Worm (Caenorhabditis elegans) whole organism, L3 larva: Measurements from ENCODE around the gene T10D4.7.

Experiments used
- ZK546.5 ChIP-seq: sonication (generic microtip); optimal IDR thresholded peaks from 2 replicates; lab custom pipeline; 2017; ENCODE audit warnings: missing biosample characterization, missing genetic modification characterization
- aly-2 ChIP-seq: fragments of 150-350 bp; optimal IDR thresholded peaks from 2 replicates; lab custom pipeline; 2014; ENCODE audit warnings: missing biosample characterization, missing genetic modification characterization
- ama-1 ChIP-seq: fragments of 150-350 bp; optimal IDR thresholded peaks from 2 replicates; lab custom pipeline; 2018
- ceh-28 ChIP-seq: fragments of 150-350 bp; optimal IDR thresholded peaks from 2 replicates; lab custom pipeline; 2014; ENCODE audit warnings: missing biosample characterization, missing genetic modification reagents, missing genetic modification characterization
- ceh-82 ChIP-seq: fragments of 150-350 bp; optimal IDR thresholded peaks from 2 replicates; lab custom pipeline; 2014; ENCODE audit warnings: missing biosample characterization, missing genetic modification characterization
- ceh-9 ChIP-seq: sonication (generic microtip); optimal IDR thresholded peaks from 2 replicates; lab custom pipeline; 2018; ENCODE audit warnings: missing biosample characterization, missing genetic modification characterization
- daf-12 ChIP-seq: fragments of 150-350 bp; optimal IDR thresholded peaks from 2 replicates; lab custom pipeline; 2014; ENCODE audit warnings: missing biosample characterization, missing genetic modification reagents, missing genetic modification characterization
- egl-27 ChIP-seq: sonication (generic microtip); optimal IDR thresholded peaks from 4 replicates; lab custom pipeline; 2017; ENCODE audit warnings: missing biosample characterization, missing genetic modification reagents, missing genetic modification characterization
- egl-5 ChIP-seq: fragments of 150-350 bp; optimal IDR thresholded peaks from 2 replicates; lab custom pipeline; 2017; ENCODE audit warnings: missing biosample characterization, missing genetic modification reagents, missing genetic modification characterization, inconsistent platforms
- elt-1 ChIP-seq: fragments of 150-350 bp; optimal IDR thresholded peaks from 2 replicates; lab custom pipeline; 2014; ENCODE audit warnings: missing biosample characterization, missing genetic modification characterization
- elt-2 ChIP-seq: sonication (generic microtip); optimal IDR thresholded peaks from 2 replicates; lab custom pipeline; 2016; ENCODE audit warnings: missing genetic modification reagents, mild to moderate bottlenecking, missing genetic modification characterization, missing compliant biosample characterization
- elt-3 ChIP-seq, 3 experiments: fragments of 150-350 bp in 1 of 3; sonication (generic microtip) in 2 of 3; optimal IDR thresholded peaks; 2 replicates in 2 of 3; 4 replicates in 1 of 3; lab custom pipeline; 2014 to 2017; ENCODE audit warnings: missing biosample characterization in 3 of 3, missing genetic modification characterization in 3 of 3
- eor-1 ChIP-seq, 2 experiments: fragments of 150-350 bp; optimal IDR thresholded peaks; 2 replicates each; lab custom pipeline; 2014 to 2018; ENCODE audit warnings: missing biosample characterization in 2 of 2, missing genetic modification characterization in 2 of 2
- jun-1 ChIP-seq: fragments of 150-350 bp; optimal IDR thresholded peaks from 2 replicates; lab custom pipeline; 2014; ENCODE audit warnings: missing biosample characterization, missing genetic modification reagents, missing genetic modification characterization
- lin-15B ChIP-seq: fragments of 150-350 bp; optimal IDR thresholded peaks from 2 replicates; lab custom pipeline; 2014; ENCODE audit warnings: missing biosample characterization, missing genetic modification characterization
- lsy-12 ChIP-seq: sonication (generic microtip); optimal IDR thresholded peaks from 2 replicates; lab custom pipeline; 2016; ENCODE audit warnings: mild to moderate bottlenecking, missing genetic modification characterization, missing compliant biosample characterization
- mdl-1 ChIP-seq: fragments of 150-350 bp; optimal IDR thresholded peaks from 2 replicates; lab custom pipeline; 2014; ENCODE audit warnings: missing biosample characterization, missing genetic modification characterization
- mml-1 ChIP-seq: fragments of 150-350 bp; sonication (generic microtip); optimal IDR thresholded peaks from 3 replicates; lab custom pipeline; 2014; ENCODE audit warnings: missing biosample characterization, missing genetic modification characterization
- nhr-11 ChIP-seq: fragments of 150-350 bp; optimal IDR thresholded peaks from 2 replicates; lab custom pipeline; 2014; ENCODE audit warnings: missing biosample characterization, missing genetic modification characterization
- nhr-12 ChIP-seq: fragments of 150-350 bp; optimal IDR thresholded peaks from 2 replicates; lab custom pipeline; 2014; ENCODE audit warnings: missing biosample characterization, missing genetic modification characterization
- nhr-23 ChIP-seq: fragments of 150-350 bp; optimal IDR thresholded peaks from 2 replicates; lab custom pipeline; 2014; ENCODE audit warnings: missing biosample characterization, missing genetic modification reagents, missing genetic modification characterization
- nhr-237 ChIP-seq: fragments of 150-350 bp; optimal IDR thresholded peaks from 2 replicates; lab custom pipeline; 2014; ENCODE audit warnings: missing biosample characterization, missing genetic modification characterization
- nhr-28 ChIP-seq: fragments of 150-350 bp; optimal IDR thresholded peaks from 2 replicates; lab custom pipeline; 2014; ENCODE audit warnings: missing biosample characterization, missing genetic modification characterization
- nhr-43 ChIP-seq: sonication (generic microtip); optimal IDR thresholded peaks from 2 replicates; lab custom pipeline; 2016; ENCODE audit warnings: mild to moderate bottlenecking, missing genetic modification characterization, missing compliant biosample characterization; ENCODE audit not compliant: poor library complexity, severe bottlenecking
- nhr-67 ChIP-seq: fragments of 150-350 bp; optimal IDR thresholded peaks from 2 replicates; lab custom pipeline; 2014; ENCODE audit warnings: missing biosample characterization, missing genetic modification characterization
- nhr-76 ChIP-seq: fragments of 150-350 bp; sonication (generic microtip); optimal IDR thresholded peaks from 5 replicates; lab custom pipeline; 2014; ENCODE audit warnings: missing biosample characterization, missing genetic modification characterization
- nhr-77 ChIP-seq: fragments of 150-350 bp; optimal IDR thresholded peaks from 2 replicates; lab custom pipeline; 2014; ENCODE audit warnings: missing biosample characterization, missing genetic modification characterization
- sea-2 ChIP-seq: fragments of 150-350 bp; sonication (generic microtip); optimal IDR thresholded peaks from 4 replicates; lab custom pipeline; 2014; ENCODE audit warnings: missing biosample characterization, missing genetic modification reagents, missing genetic modification characterization
- skn-1 ChIP-seq: fragments of 150-350 bp; optimal IDR thresholded peaks from 2 replicates; lab custom pipeline; 2014; ENCODE audit warnings: missing biosample characterization, missing genetic modification characterization
- snpc-4 ChIP-seq: fragments of 150-350 bp; optimal IDR thresholded peaks from 2 replicates; lab custom pipeline; 2014; ENCODE audit warnings: missing biosample characterization, missing genetic modification characterization
- tbx-2 ChIP-seq: sonication (generic microtip); optimal IDR thresholded peaks from 2 replicates; lab custom pipeline; 2016; ENCODE audit warnings: mild to moderate bottlenecking, missing genetic modification characterization, missing compliant biosample characterization
- unc-39 ChIP-seq: sonication (generic microtip); optimal IDR thresholded peaks from 4 replicates; lab custom pipeline; 2017; ENCODE audit warnings: missing biosample characterization, missing genetic modification characterization
- zag-1 ChIP-seq: fragments of 150-350 bp; optimal IDR thresholded peaks from 2 replicates; lab custom pipeline; 2014; ENCODE audit warnings: missing biosample characterization, missing genetic modification characterization
- ztf-11 ChIP-seq: fragments of 150-350 bp; optimal IDR thresholded peaks from 2 replicates; lab custom pipeline; 2014; ENCODE audit warnings: missing biosample characterization, missing genetic modification characterization
- ztf-4 ChIP-seq: fragments of 150-350 bp; optimal IDR thresholded peaks from 2 replicates; lab custom pipeline; 2014; ENCODE audit warnings: missing biosample characterization, missing genetic modification characterization

Gene T10D4.7

ce11 chrII:3109533-3109932 lies 8.0 kb upstream of the T10D4.7 start:
- TF ChIP-seq lsy-12 (tag; lab: Kevin White, UChicago) = no peak

ce11 chrII:3110099-3110498 lies 7.5 kb upstream of the T10D4.7 start:
- TF ChIP-seq nhr-12 (tag; lab: Kevin White, UChicago) (no peak), zag-1 (tag; lab: Kevin White, UChicago) (no peak), ZK546.5 (tag; lab: Kevin White, UChicago) (no peak), egl-27 (tag; lab: Kevin White, UChicago) (no peak), nhr-11 (tag; lab: Kevin White, UChicago) (no peak), ceh-9 (tag; lab: Kevin White, UChicago) (no peak), daf-12 (tag; lab: Kevin White, UChicago) (no peak), elt-3 (tag; optimal IDR thresholded peaks at IDR 0.05; lab: Kevin White, UChicago) (no peak), nhr-77 (tag; lab: Kevin White, UChicago) (no peak), ceh-82 (tag; lab: Kevin White, UChicago) (no peak), aly-2 (no peak), ama-1 (lab: Kevin White, UChicago) (no peak), nhr-43 (no peak), mml-1 (no peak), unc-39 (tag; lab: Kevin White, UChicago) (no peak), nhr-23 (tag; lab: Kevin White, UChicago) (no peak)

DNA sequence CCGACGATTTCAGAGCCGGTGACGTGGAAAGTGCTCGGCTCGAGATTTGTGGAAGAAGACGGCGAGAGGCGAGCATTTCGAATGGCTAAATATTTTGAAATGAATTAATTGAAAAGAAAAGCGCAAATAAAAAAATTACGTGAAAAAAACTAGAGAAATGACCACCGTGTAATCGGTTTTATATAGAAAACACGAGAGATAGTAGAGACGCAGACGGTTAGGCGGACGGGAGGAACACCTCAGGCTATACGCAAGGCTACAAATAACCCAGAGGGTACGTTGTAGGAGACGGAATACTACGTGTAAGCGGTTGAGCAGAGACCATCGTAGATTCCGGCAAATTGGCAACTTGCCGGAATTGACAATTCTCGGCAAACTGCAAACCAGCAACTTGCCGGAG lies 6.4 kb upstream of the T10D4.7 start, which contains the start of gene Y25C1A.13:
TSS of gene Y25C1A.13 (minus strand) at position 101 of the 400 bp plus-strand sequence.
- TF ChIP-seq elt-2 (tag; lab: Kevin White, UChicago) = peak; percentile 1
- no peak for TF ChIP-seq mdl-1 (tag; lab: Kevin White, UChicago)
- no peak for TF ChIP-seq ceh-9 (tag; lab: Kevin White, UChicago)

ce11 chrII:3112313-3112712 lies 5.3 kb upstream of the T10D4.7 start, which contains the start of gene Y25C1A.2:
Y25C1A.2 (plus strand) TSS chrII:3112613.
- TF ChIP-seq nhr-28 (tag; lab: Kevin White, UChicago) (no peak), aly-2 (no peak), ceh-28 (tag; lab: Kevin White, UChicago) (no peak), zag-1 (tag; lab: Kevin White, UChicago) (no peak), nhr-23 (tag; lab: Kevin White, UChicago) (no peak), egl-27 (tag; lab: Kevin White, UChicago) (no peak), sea-2 (GFP tag; lab: Kevin White, UChicago) (no peak), eor-1 (tag; optimal IDR thresholded peaks at IDR 0.05; lab: Kevin White, UChicago) (no peak), daf-12 (tag; lab: Kevin White, UChicago) (no peak), jun-1 (no peak), elt-1 (tag; lab: Kevin White, UChicago) (no peak), ama-1 (lab: Kevin White, UChicago) (no peak)
- TF ChIP-seq, all 47 proteins: peak for 0

- TF ChIP-seq nhr-67 (tag; lab: Kevin White, UChicago) = no peak
- TF ChIP-seq lin-15B (tag; lab: Kevin White, UChicago) = no peak
- peak; percentile 32 for TF ChIP-seq snpc-4 (tag; lab: Kevin White, UChicago)
- TF ChIP-seq mml-1 = no peak
Measured at ce11 chrII:3113289-3113688, 4.3 kb upstream of the T10D4.7 start.

DNA sequence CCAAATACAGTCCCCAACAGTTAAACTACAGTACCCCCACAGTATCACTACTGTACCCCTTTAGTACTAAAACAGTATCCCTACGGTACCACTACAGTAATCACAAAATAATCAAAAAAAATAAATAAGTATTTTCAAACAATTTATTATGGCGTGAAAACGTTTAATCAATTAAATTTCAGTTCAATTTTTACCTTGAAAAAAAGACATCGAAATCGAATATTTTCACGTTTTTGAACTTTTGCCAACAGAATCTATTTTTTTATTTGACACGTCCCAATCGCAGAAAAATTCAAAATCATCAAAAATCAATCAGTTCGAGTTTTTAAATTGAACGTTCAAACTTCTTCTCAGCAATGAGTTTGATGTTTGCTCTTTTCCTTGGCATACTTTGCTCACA lies 3.6 kb upstream of the T10D4.7 start, which contains the start of gene clec-123:
TSS of gene clec-123 (plus strand) at position 301 of the 400 bp plus-strand sequence.
- TF ChIP-seq aly-2 (no peak), nhr-237 (tag; lab: Kevin White, UChicago) (no peak), egl-27 (tag; lab: Kevin White, UChicago) (no peak), ztf-11 (no peak), nhr-76 (tag; lab: Kevin White, UChicago) (no peak), ztf-4 (tag; lab: Kevin White, UChicago) (no peak), skn-1 (no peak), nhr-77 (tag; lab: Kevin White, UChicago) (no peak), mml-1 (no peak), tbx-2 (tag; lab: Kevin White, UChicago) (no peak), elt-2 (tag; lab: Kevin White, UChicago) (no peak), elt-3 (tag; optimal IDR thresholded peaks at IDR 0.05; lab: Kevin White, UChicago) (no peak), ZK546.5 (tag; lab: Kevin White, UChicago) (no peak), lsy-12 (tag; lab: Kevin White, UChicago) (no peak), egl-5 (tag; lab: Kevin White, UChicago) (no peak)
